Fruit fly (Drosophila melanogaster): ENCODE measurements around the gene CG15739.
A peak's percentile ranks its signal among the peaks of the same experiment; 100 is the strongest.

CG15739 gene

DNA sequence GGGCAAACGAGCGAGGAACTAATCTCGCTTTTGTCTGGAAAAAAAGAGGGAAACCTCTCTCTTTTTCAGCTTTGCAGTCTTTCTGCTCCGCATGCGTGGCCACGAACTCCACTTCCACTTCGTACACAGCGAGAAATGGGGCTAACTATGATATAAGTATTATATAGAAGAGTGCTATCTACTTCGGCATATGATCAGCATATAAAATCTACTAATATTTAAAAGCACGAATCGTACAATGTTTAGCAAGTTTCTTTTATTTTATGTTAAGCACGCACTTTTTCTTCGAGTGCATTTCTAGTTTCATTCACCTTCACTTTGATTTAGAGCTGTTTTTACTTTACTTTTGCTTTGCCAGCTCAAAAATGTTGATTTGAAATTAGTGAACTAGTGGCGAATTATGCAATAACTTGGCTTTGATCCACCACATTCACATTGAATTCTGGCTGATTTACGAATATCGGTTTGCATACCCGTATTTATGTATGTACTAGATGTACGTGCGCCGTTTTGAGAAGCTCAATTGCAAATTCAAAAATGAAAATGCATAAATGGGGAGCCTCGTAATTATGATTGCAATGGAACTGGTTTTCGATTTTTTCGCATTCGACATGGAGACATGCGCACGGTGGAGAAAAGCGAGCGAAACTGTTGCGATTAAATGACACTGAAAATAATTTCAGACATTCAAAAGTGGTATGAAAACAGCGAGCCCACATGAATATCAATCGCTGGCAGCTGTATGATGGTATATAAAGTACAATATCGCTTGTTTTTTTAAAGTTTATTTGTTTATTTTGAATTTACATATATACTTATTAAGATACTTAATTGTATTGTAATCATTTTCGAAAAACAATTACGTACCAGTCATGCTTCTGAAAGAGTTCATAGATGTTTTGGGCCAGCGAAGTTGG is 15.3 kb upstream of the CG15739 start (continued):
- TF ChIP-seq ash1 (GFP tag; optimal IDR thresholded peaks at IDR 0.05) (no peak), CG8281 (tag; optimal IDR thresholded peaks at IDR 0.05) (peak; percentile 74), CG16815 (GFP tag; optimal IDR thresholded peaks at IDR 0.05) (peak; percentile 44), Ravus (GFP tag; IDR thresholded peaks at IDR 0.05) (peak; percentile 45), psq (GFP tag; optimal IDR thresholded peaks at IDR 0.05) (no peak), odd (GFP tag; optimal IDR thresholded peaks at IDR 0.05) (peak; percentile 36), CG11456 (GFP tag; IDR thresholded peaks at IDR 0.05) (peak; percentile 83), Nf-YC (tag; optimal IDR thresholded peaks at IDR 0.05) (peak; percentile 49), Ets97D (GFP tag; optimal IDR thresholded peaks at IDR 0.05) (peak; percentile 52), jigr1 (GFP tag; IDR thresholded peaks at IDR 0.05) (peak; percentile 75; the same call in 2 of the 3 replicates), CG10959 (GFP tag; IDR thresholded peaks at IDR 0.05) (peak; percentile 54; the same call in 1 of the 2 replicates), CrebB (tag; optimal IDR thresholded peaks at IDR 0.05) (peak; percentile 11), phol (tag; optimal IDR thresholded peaks at IDR 0.05) (peak; percentile 78), CG3065 (GFP tag; optimal IDR thresholded peaks at IDR 0.05) (no peak), Dip2 (GFP tag; IDR thresholded peaks at IDR 0.05) (no peak), ttk (GFP tag; IDR thresholded peaks at IDR 0.05) (peak; percentile 84), CG7963 (GFP tag; IDR thresholded peaks at IDR 0.05; ENCODE audit: partially characterized antibody) (no peak), bbx (GFP tag; IDR thresholded peaks at IDR 0.05; ENCODE audit: partially characterized antibody) (no peak), exex (tag; optimal IDR thresholded peaks at IDR 0.05) (no peak), CG14860 (GFP tag; IDR thresholded peaks at IDR 0.05; ENCODE audit: partially characterized antibody) (no peak), CG18764 (GFP tag; optimal IDR thresholded peaks at IDR 0.05) (peak; percentile 15), fd102C (GFP tag; optimal IDR thresholded peaks at IDR 0.05) (no peak), CG4820 (GFP tag; optimal IDR thresholded peaks at IDR 0.05) (peak; percentile 68), Dp (GFP tag; optimal IDR thresholded peaks at IDR 0.05) (no peak), vnd (GFP tag; IDR thresholded peaks at IDR 0.05; ENCODE audit: partially characterized antibody) (no peak), CkIIα-i1 (GFP tag; IDR thresholded peaks at IDR 0.05) (no peak), CG33213 (GFP tag; optimal IDR thresholded peaks at IDR 0.05) (peak; percentile 21), CG30403 (GFP tag; optimal IDR thresholded peaks at IDR 0.05) (peak; percentile 70), CG12299 (tag; optimal IDR thresholded peaks at IDR 0.05) (no peak), CG7271 (tag; optimal IDR thresholded peaks at IDR 0.05) (no peak), Poxn (GFP tag; IDR thresholded peaks at IDR 0.05) (no peak), CG13775 (GFP tag; optimal IDR thresholded peaks at IDR 0.05) (peak; percentile 36), CG10431 (GFP tag; optimal IDR thresholded peaks at IDR 0.05) (no peak), mam (GFP tag; optimal IDR thresholded peaks at IDR 0.05) (peak; percentile 78), CG1233 (GFP tag; optimal IDR thresholded peaks at IDR 0.05) (peak; percentile 89), jing (GFP tag; optimal IDR thresholded peaks at IDR 0.05) (peak; percentile 58), C15 (GFP tag; IDR thresholded peaks at IDR 0.05) (peak; percentile 44; the same call in 1 of the 3 replicates), CG9215 (GFP tag; IDR thresholded peaks at IDR 0.05) (peak; percentile 53; the same call in 1 of the 2 replicates), sna (GFP tag; IDR thresholded peaks at IDR 0.05; ENCODE audit: partially characterized antibody) (no peak), ERR (GFP tag; optimal IDR thresholded peaks at IDR 0.05) (peak; percentile 44), Atf3 (GFP tag; optimal IDR thresholded peaks at IDR 0.05) (peak; percentile 11), gce (GFP tag; IDR thresholded peaks at IDR 0.05) (peak; percentile 91; the same call in 2 of the 3 replicates), CG9609 (GFP tag; optimal IDR thresholded peaks at IDR 0.05) (peak; percentile 11), NFAT (GFP tag; IDR thresholded peaks at IDR 0.05) (peak; percentile 56), CG5245 (GFP tag; optimal IDR thresholded peaks at IDR 0.05) (peak; percentile 65), H2.0 (GFP tag; IDR thresholded peaks at IDR 0.05) (peak; percentile 69), kah (GFP tag; optimal IDR thresholded peaks at IDR 0.05) (peak; percentile 49), br (optimal IDR thresholded peaks at IDR 0.05) (no peak), lab (GFP tag; optimal IDR thresholded peaks at IDR 0.05) (peak; percentile 70)

Data from whole organism, embryonic.